Worm (Caenorhabditis elegans) whole organism, late embryonic: ENCODE measurements around the gene clec-121.

Experiments used
- F13H6.1 ChIP-seq: sonication (generic microtip); optimal IDR thresholded peaks from 2 replicates; lab custom pipeline; 2016; ENCODE audit warnings: missing genetic modification characterization, missing compliant biosample characterization
- K09A11.1 ChIP-seq: sonication (generic microtip); optimal IDR thresholded peaks from 2 replicates; lab custom pipeline; 2017; ENCODE audit warnings: antibody characterized with exemption, mild to moderate bottlenecking, missing genetic modification characterization, missing compliant biosample characterization; ENCODE audit not compliant: insufficient read depth
- madf-2 ChIP-seq: sonication (generic microtip); optimal IDR thresholded peaks from 2 replicates; lab custom pipeline; 2017; ENCODE audit warnings: missing genetic modification characterization, missing compliant biosample characterization
- npax-4 ChIP-seq: sonication (generic microtip); optimal IDR thresholded peaks from 2 replicates; lab custom pipeline; 2016; ENCODE audit warnings: missing genetic modification characterization, missing compliant biosample characterization
- odd-2 ChIP-seq: sonication (generic microtip); optimal IDR thresholded peaks from 2 replicates; lab custom pipeline; 2017; ENCODE audit warnings: antibody characterized with exemption, mild to moderate bottlenecking, missing genetic modification characterization, missing compliant biosample characterization
- pha-2 ChIP-seq: sonication (generic microtip); optimal IDR thresholded peaks from 2 replicates; lab custom pipeline; 2017; ENCODE audit warnings: mild to moderate bottlenecking, missing genetic modification characterization, missing compliant biosample characterization
- unc-3 ChIP-seq, 2 experiments: fragments of 200-800 bp in 1 of 2; sonication (Bioruptor generic) in 1 of 2; sonication (generic microtip) in 1 of 2; conservative IDR thresholded peaks in 1 of 2; optimal IDR thresholded peaks in 1 of 2; 2 replicates each; pipeline versions ENCODE4 v1.3.6 to Lab custom; 2016 to 2022; ENCODE audit warnings: missing compliant biosample characterization in 2 of 2, missing genetic modification characterization in 2 of 2, missing genetic modification reagents in 1 of 2

DNA sequence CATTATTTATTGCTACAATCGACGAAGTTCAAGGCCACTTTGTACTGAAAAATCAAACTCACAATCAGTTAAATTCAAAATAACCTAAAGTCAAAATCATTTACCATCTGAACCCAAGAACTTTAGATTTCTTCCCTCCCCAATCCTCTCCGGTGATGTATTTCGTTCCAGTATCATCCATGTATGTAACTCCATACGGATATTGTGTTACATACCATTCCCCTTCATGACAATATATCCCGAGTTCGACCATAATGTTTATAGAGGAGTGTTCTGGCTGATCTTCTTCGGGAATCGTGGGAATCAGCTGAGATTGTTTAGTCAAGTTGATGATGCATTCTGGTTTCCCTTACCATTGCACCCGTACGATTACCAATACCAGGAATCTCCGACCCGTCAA, 46.3 kb downstream of the clec-121 start:
- TF ChIP-seq K09A11.1 (tag; lab: Kevin White, UChicago) (no peak), F13H6.1 (tag; lab: Kevin White, UChicago) (no peak), madf-2 (tag; lab: Kevin White, UChicago) (no peak), odd-2 (tag; lab: Kevin White, UChicago) (no peak), npax-4 (tag; lab: Kevin White, UChicago) (no peak), pha-2 (no peak), unc-3 (GFP tag; conservative IDR thresholded peaks at IDR 0.05; lab: Robert Waterston, UW) (no peak), unc-3 (tag; optimal IDR thresholded peaks at IDR 0.05; lab: Kevin White, UChicago) (no peak)
